Fruit fly (Drosophila melanogaster) whole organism, embryonic: ENCODE measurements around the gene CG11726.
A peak's percentile ranks its signal among the peaks of the same experiment; 100 is the strongest.

ENCODE experiments used
- Antp ChIP-seq: fragments of 200-800 bp; sonication (Bioruptor generic); optimal IDR thresholded peaks from 3 replicates; lab custom pipeline; 2016; ENCODE audit warnings: missing biosample characterization, missing genetic modification characterization
- Asciz ChIP-seq: fragments of 200-800 bp; sonication (Bioruptor generic); optimal IDR thresholded peaks from 2 replicates; lab custom pipeline; 2017; ENCODE audit warnings: missing biosample characterization, mild to moderate bottlenecking, missing genetic modification characterization, missing genetic modification reagents
- CG10959 ChIP-seq: fragments of 200-800 bp; sonication (Bioruptor generic); IDR thresholded peaks from 2 replicates; pipeline ENCODE4 v1.3.6; 2022; ENCODE audit warnings: missing biosample characterization, missing genetic modification characterization
- CG10979 ChIP-seq: fragments of 200-800 bp; sonication (Bioruptor generic); optimal IDR thresholded peaks from 2 replicates; lab custom pipeline; 2018; ENCODE audit warnings: missing biosample characterization, mild to moderate bottlenecking, missing genetic modification characterization, moderate library complexity
- CG11247 ChIP-seq: fragments of 200-800 bp; sonication (Bioruptor generic); IDR thresholded peaks from 2 replicates; pipeline ENCODE4 v1.3.6; 2022; ENCODE audit warnings: missing biosample characterization, missing genetic modification characterization
- CG14667 ChIP-seq: fragments of 200-800 bp; sonication (Bioruptor generic); IDR thresholded peaks from 2 replicates; pipeline ENCODE4 v1.3.6; 2022; ENCODE audit warnings: missing biosample characterization, missing genetic modification characterization
- CG16863 ChIP-seq: fragments of 200-800 bp; sonication (Bioruptor generic); optimal IDR thresholded peaks from 3 replicates; lab custom pipeline; 2016; ENCODE audit warnings: missing biosample characterization, missing genetic modification characterization
- CG17385 ChIP-seq: fragments of 200-800 bp; sonication (Bioruptor generic); optimal IDR thresholded peaks from 3 replicates; lab custom pipeline; 2018; ENCODE audit warnings: missing biosample characterization, mild to moderate bottlenecking, missing genetic modification characterization
- CG3163 ChIP-seq: fragments of 200-800 bp; sonication (Bioruptor generic); optimal IDR thresholded peaks from 3 replicates; lab custom pipeline; 2016; ENCODE audit warnings: missing biosample characterization, missing genetic modification characterization
- CG33213 ChIP-seq: fragments of 200-800 bp; sonication (Bioruptor generic); optimal IDR thresholded peaks from 3 replicates; lab custom pipeline; 2016; ENCODE audit warnings: missing biosample characterization, missing genetic modification characterization
- CG3995 ChIP-seq: fragments of 200-800 bp; sonication (Bioruptor generic); optimal IDR thresholded peaks from 3 replicates; lab custom pipeline; 2016; ENCODE audit warnings: missing biosample characterization, missing genetic modification characterization
- CG7745 ChIP-seq: fragments of 200-800 bp; sonication (Bioruptor generic); optimal IDR thresholded peaks from 2 replicates; lab custom pipeline; 2018; ENCODE audit warnings: missing biosample characterization, mild to moderate bottlenecking, missing genetic modification characterization, moderate library complexity
- CG8281 ChIP-seq: fragments of 200-800 bp; sonication (Bioruptor generic); optimal IDR thresholded peaks from 2 replicates; lab custom pipeline; 2018; ENCODE audit warnings: missing biosample characterization, mild to moderate bottlenecking, missing genetic modification characterization, moderate library complexity
- Dp ChIP-seq: fragments of 200-800 bp; sonication (Bioruptor generic); optimal IDR thresholded peaks from 2 replicates; lab custom pipeline; 2018; ENCODE audit warnings: missing biosample characterization, mild to moderate bottlenecking, missing genetic modification characterization, moderate library complexity
- Elba2 ChIP-seq: fragments of 200-800 bp; sonication (Bioruptor generic); optimal IDR thresholded peaks from 3 replicates; lab custom pipeline; 2016; ENCODE audit warnings: missing biosample characterization, missing genetic modification characterization
- Fer1 ChIP-seq: fragments of 200-800 bp; sonication (Bioruptor generic); optimal IDR thresholded peaks from 2 replicates; lab custom pipeline; 2017; ENCODE audit warnings: missing biosample characterization, mild to moderate bottlenecking, missing genetic modification characterization
- Fer3 ChIP-seq: fragments of 200-800 bp; sonication (Bioruptor generic); optimal IDR thresholded peaks from 2 replicates; lab custom pipeline; 2018; ENCODE audit warnings: missing biosample characterization, mild to moderate bottlenecking, missing genetic modification characterization, moderate library complexity
- H15 ChIP-seq: fragments of 200-800 bp; sonication (Bioruptor generic); IDR thresholded peaks from 3 replicates; pipeline ENCODE4 v1.3.6; 2022; ENCODE audit warnings: missing biosample characterization, missing genetic modification characterization
- HLH4C ChIP-seq: fragments of 200-800 bp; sonication (Bioruptor generic); IDR thresholded peaks from 3 replicates; pipeline ENCODE4 v1.3.6; 2022; ENCODE audit warnings: missing biosample characterization, missing genetic modification characterization; ENCODE audit not compliant: partially characterized antibody
- HLHmδ ChIP-seq: fragments of 200-800 bp; sonication (Bioruptor generic); optimal IDR thresholded peaks from 2 replicates; lab custom pipeline; 2018; ENCODE audit warnings: missing biosample characterization, mild to moderate bottlenecking, missing genetic modification characterization, moderate library complexity
- Hr3 ChIP-seq: fragments of 200-800 bp; sonication (Bioruptor generic); optimal IDR thresholded peaks from 3 replicates; lab custom pipeline; 2016; ENCODE audit warnings: missing biosample characterization, missing genetic modification characterization
- Hr78 ChIP-seq, 2 experiments: fragments of 200-800 bp in 1 of 2; fragments of >200 bp in 1 of 2; sonication (Bioruptor generic) in 1 of 2; optimal IDR thresholded peaks; 2 replicates each; lab custom pipeline; 2017 to 2019; ENCODE audit warnings: missing biosample characterization in 2 of 2, missing genetic modification characterization in 2 of 2, mild to moderate bottlenecking in 1 of 2, moderate library complexity in 1 of 2
- Hsf ChIP-seq: fragments of 200-800 bp; sonication (Bioruptor generic); optimal IDR thresholded peaks from 3 replicates; lab custom pipeline; 2016; ENCODE audit warnings: missing biosample characterization, missing genetic modification characterization
- MBD-R2 ChIP-seq: fragments of 200-800 bp; sonication (Bioruptor generic); IDR thresholded peaks from 2 replicates; pipeline ENCODE4 v1.3.6; 2022; ENCODE audit warnings: missing biosample characterization, missing genetic modification characterization
- NC2β ChIP-seq: fragments of 200-800 bp; sonication (Bioruptor generic); optimal IDR thresholded peaks from 2 replicates; lab custom pipeline; 2016; ENCODE audit warnings: missing biosample characterization, missing genetic modification characterization
- Nf-YA ChIP-seq: fragments of 200-800 bp; sonication (Bioruptor generic); IDR thresholded peaks from 2 replicates; pipeline ENCODE4 v1.3.6; 2022; ENCODE audit warnings: missing biosample characterization, missing genetic modification characterization
- PHDP ChIP-seq: fragments of 200-800 bp; sonication (Bioruptor generic); optimal IDR thresholded peaks from 3 replicates; lab custom pipeline; 2018; ENCODE audit warnings: missing biosample characterization, mild to moderate bottlenecking, missing genetic modification characterization, moderate library complexity
- Pdp1 ChIP-seq, 2 experiments: fragments of 200-800 bp; sonication (Bioruptor generic); optimal IDR thresholded peaks; 3 replicates each; lab custom pipeline; 2016; ENCODE audit warnings: missing biosample characterization in 2 of 2, missing genetic modification characterization in 2 of 2, mild to moderate bottlenecking in 1 of 2, moderate library complexity in 1 of 2
- Xrp1 ChIP-seq: fragments of 200-800 bp; sonication (Bioruptor generic); IDR thresholded peaks from 2 replicates; pipeline ENCODE4 v1.3.6; 2022; ENCODE audit warnings: missing biosample characterization, missing genetic modification characterization
- az2 ChIP-seq: fragments of 200-800 bp; sonication (Bioruptor generic); optimal IDR thresholded peaks from 3 replicates; lab custom pipeline; 2016; ENCODE audit warnings: missing biosample characterization, missing genetic modification characterization
- bbx ChIP-seq: fragments of 200-800 bp; sonication (Bioruptor generic); IDR thresholded peaks from 2 replicates; pipeline ENCODE4 v1.3.6; 2022; ENCODE audit warnings: missing biosample characterization, missing genetic modification characterization; ENCODE audit not compliant: partially characterized antibody
- bsh ChIP-seq, 2 experiments: fragments of 200-800 bp; sonication (Bioruptor generic); optimal IDR thresholded peaks; 2 replicates each; lab custom pipeline; 2017 to 2018; ENCODE audit warnings: mild to moderate bottlenecking in 2 of 2, missing biosample characterization in 2 of 2, missing genetic modification characterization in 2 of 2, moderate library complexity in 1 of 2
- cas ChIP-seq: fragments of 200-800 bp; sonication (Bioruptor generic); IDR thresholded peaks from 2 replicates; pipeline ENCODE4 v1.3.6; 2022; ENCODE audit warnings: missing biosample characterization, missing genetic modification characterization
- chif ChIP-seq, 2 experiments: fragments of 200-800 bp; sonication (Bioruptor generic); optimal IDR thresholded peaks; 3 replicates each; lab custom pipeline; 2016; ENCODE audit warnings: missing biosample characterization in 2 of 2, missing genetic modification characterization in 2 of 2
- corto ChIP-seq: fragments of 200-800 bp; sonication (Bioruptor generic); optimal IDR thresholded peaks from 2 replicates; lab custom pipeline; 2016; ENCODE audit warnings: missing biosample characterization, mild to moderate bottlenecking, missing genetic modification characterization, moderate library complexity
- dan ChIP-seq: fragments of 200-800 bp; sonication (Bioruptor generic); IDR thresholded peaks from 2 replicates; pipeline ENCODE4 v1.3.6; 2022; ENCODE audit warnings: missing biosample characterization, missing genetic modification characterization
- dmrt99B ChIP-seq: fragments of 200-800 bp; sonication (Bioruptor generic); optimal IDR thresholded peaks from 2 replicates; lab custom pipeline; 2018; ENCODE audit warnings: missing biosample characterization, mild to moderate bottlenecking, missing genetic modification characterization, moderate library complexity
- eyg ChIP-seq: fragments of 200-800 bp; sonication (Bioruptor generic); optimal IDR thresholded peaks from 3 replicates; lab custom pipeline; 2016; ENCODE audit warnings: missing biosample characterization, missing genetic modification characterization
- gfzf ChIP-seq: fragments of 200-800 bp; sonication (Bioruptor generic); optimal IDR thresholded peaks from 2 replicates; lab custom pipeline; 2016; ENCODE audit warnings: missing biosample characterization, mild to moderate bottlenecking, missing genetic modification characterization, moderate library complexity
- gsb ChIP-seq: fragments of 200-800 bp; sonication (Bioruptor generic); IDR thresholded peaks from 2 replicates; pipeline ENCODE4 v1.3.6; 2022; ENCODE audit warnings: missing biosample characterization, missing genetic modification characterization
- inv ChIP-seq: fragments of 200-800 bp; sonication (Bioruptor generic); IDR thresholded peaks from 2 replicates; pipeline ENCODE4 v1.3.6; 2022; ENCODE audit warnings: missing biosample characterization, missing genetic modification characterization; ENCODE audit not compliant: partially characterized antibody
- lbe ChIP-seq: fragments of 200-800 bp; sonication (Bioruptor generic); optimal IDR thresholded peaks from 2 replicates; lab custom pipeline; 2016; ENCODE audit warnings: missing biosample characterization, mild to moderate bottlenecking, missing genetic modification characterization
- nom ChIP-seq: fragments of 200-800 bp; sonication (Bioruptor generic); optimal IDR thresholded peaks from 2 replicates; lab custom pipeline; 2017; ENCODE audit warnings: missing biosample characterization, missing genetic modification characterization, mild to moderate bottlenecking, moderate library complexity, missing genetic modification reagents
- sisA ChIP-seq: fragments of 200-800 bp; sonication (Bioruptor generic); IDR thresholded peaks from 2 replicates; pipeline ENCODE4 v1.3.6; 2022; ENCODE audit warnings: missing biosample characterization, missing genetic modification characterization
- slou ChIP-seq: fragments of 200-800 bp; sonication (Bioruptor generic); optimal IDR thresholded peaks from 3 replicates; lab custom pipeline; 2016; ENCODE audit warnings: missing biosample characterization, missing genetic modification characterization
- ssp ChIP-seq: fragments of 200-800 bp; sonication (Bioruptor generic); IDR thresholded peaks from 2 replicates; pipeline ENCODE4 v1.3.6; 2022; ENCODE audit warnings: missing biosample characterization, missing genetic modification characterization
- stwl ChIP-seq: fragments of 200-800 bp; sonication (Bioruptor generic); optimal IDR thresholded peaks from 3 replicates; lab custom pipeline; 2018; ENCODE audit warnings: missing biosample characterization, mild to moderate bottlenecking, missing genetic modification characterization, moderate library complexity
- tio ChIP-seq: fragments of 200-800 bp; sonication (Bioruptor generic); optimal IDR thresholded peaks from 2 replicates; lab custom pipeline; 2017; ENCODE audit warnings: missing biosample characterization, missing genetic modification characterization, inconsistent platforms
- toy ChIP-seq: fragments of 200-800 bp; sonication (Bioruptor generic); IDR thresholded peaks from 2 replicates; pipeline ENCODE4 v1.3.6; 2022; ENCODE audit warnings: missing biosample characterization, missing genetic modification characterization
- zf30C ChIP-seq: fragments of 200-800 bp; sonication (Bioruptor generic); optimal IDR thresholded peaks from 3 replicates; lab custom pipeline; 2018; ENCODE audit warnings: missing biosample characterization, mild to moderate bottlenecking, missing genetic modification characterization

The CG11726 gene

DNA sequence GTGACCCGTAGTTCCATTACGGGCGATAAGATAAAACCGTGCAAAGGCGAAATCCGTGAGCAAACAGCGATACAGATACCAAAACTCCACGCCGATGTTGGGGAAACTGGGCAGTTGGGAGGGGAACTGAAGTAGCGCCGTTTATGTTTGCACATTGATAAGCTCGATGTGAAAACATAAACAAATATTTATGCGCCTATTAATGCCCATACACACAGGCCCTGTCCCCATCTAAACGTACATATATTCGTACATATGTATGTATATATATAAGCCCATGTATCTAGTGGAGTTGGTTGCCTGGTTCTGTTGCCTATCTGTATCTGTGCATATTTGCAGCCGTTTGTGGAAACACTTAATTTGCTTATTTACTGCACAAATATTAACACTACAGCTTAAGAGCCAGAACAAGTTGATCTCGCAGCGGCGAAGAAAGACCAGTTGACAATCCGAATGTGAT lies 40.2 kb upstream of the CG11726 start (continued):
- no peak for TF ChIP-seq bbx
- peak; percentile 58 for TF ChIP-seq CG11247
- no peak for TF ChIP-seq toy (GFP tag; lab: Robert Waterston, UW)
- TF ChIP-seq sisA, result no peak
- no peak for TF ChIP-seq Dp
- TF ChIP-seq Asciz (GFP tag; lab: Kevin White, UChicago), result peak; percentile 85
- peak; percentile 78 for TF ChIP-seq Xrp1
- TF ChIP-seq dmrt99B (tag; lab: Kevin White, UChicago), result peak; percentile 73
- peak; percentile 92 for TF ChIP-seq Fer1 (GFP tag; lab: Kevin White, UChicago)
- TF ChIP-seq CG3995 (GFP tag; lab: Kevin White, UChicago), result no peak
- TF ChIP-seq HLHmδ (GFP tag; lab: Kevin White, UChicago), result no peak
- TF ChIP-seq CG17385 (GFP tag; lab: Kevin White, UChicago), result peak; percentile 58
- peak; percentile 65 for TF ChIP-seq CG10979 (tag; lab: Kevin White, UChicago)
- TF ChIP-seq bsh (GFP tag; optimal IDR thresholded peaks at IDR 0.05; lab: Kevin White, UChicago), result peak; percentile 54 to 62
- no peak for TF ChIP-seq corto
- TF ChIP-seq PHDP, result peak; percentile 86
- peak; percentile 9 for TF ChIP-seq Hsf (GFP tag; lab: Kevin White, UChicago)
- TF ChIP-seq H15, result no peak
- TF ChIP-seq Fer3 (tag; lab: Kevin White, UChicago), result peak; percentile 69
- peak; percentile 56 for TF ChIP-seq CG33213 (GFP tag; lab: Kevin White, UChicago)
- TF ChIP-seq nom (GFP tag; lab: Kevin White, UChicago), result peak; percentile 87
- TF ChIP-seq CG16863, result peak; percentile 48
- TF ChIP-seq Elba2 (GFP tag; lab: Kevin White, UChicago), result no peak
- peak; percentile 66 for TF ChIP-seq CG8281 (tag; lab: Kevin White, UChicago)
- TF ChIP-seq NC2β (GFP tag; lab: Kevin White, UChicago), result peak; percentile 73
- TF ChIP-seq gfzf (GFP tag; lab: Kevin White, UChicago), result no peak
- no peak for TF ChIP-seq ssp (GFP tag; lab: Robert Waterston, UW)
- TF ChIP-seq CG14667 (GFP tag; lab: Robert Waterston, UW), result no peak
- no peak for TF ChIP-seq MBD-R2
- peak; percentile 10; the same call in 1 of the 2 replicates for TF ChIP-seq Nf-YA (GFP tag; lab: Robert Waterston, UW)
- peak; percentile 31 for TF ChIP-seq stwl (tag; lab: Kevin White, UChicago)
- TF ChIP-seq Hr78 (GFP tag; optimal IDR thresholded peaks at IDR 0.05; lab: Kevin White, UChicago), result peak in 1 of 2 experiments; percentile 74
- TF ChIP-seq CG3163, result peak; percentile 24
- TF ChIP-seq Pdp1 (GFP tag; optimal IDR thresholded peaks at IDR 0.05; lab: Kevin White, UChicago), result peak; percentile 25 to 56
- TF ChIP-seq chif (GFP tag; optimal IDR thresholded peaks at IDR 0.05; lab: Kevin White, UChicago), result peak; percentile 53 to 64
- TF ChIP-seq Hr3 (GFP tag; lab: Kevin White, UChicago), result no peak
- TF ChIP-seq dan (GFP tag; lab: Robert Waterston, UW), result no peak
- TF ChIP-seq HLH4C (GFP tag; lab: Robert Waterston, UW), result no peak
- TF ChIP-seq CG10959 (GFP tag; lab: Robert Waterston, UW), result no peak
- TF ChIP-seq CG7745 (tag; lab: Kevin White, UChicago), result peak; percentile 66
- no peak for TF ChIP-seq zf30C (GFP tag; lab: Kevin White, UChicago)
- peak; percentile 66 for TF ChIP-seq slou (GFP tag; lab: Kevin White, UChicago)
- TF ChIP-seq eyg (GFP tag; lab: Kevin White, UChicago), result peak; percentile 26
- peak; percentile 5 for TF ChIP-seq tio (GFP tag; lab: Kevin White, UChicago)
- peak; percentile 31 for TF ChIP-seq lbe (GFP tag; lab: Kevin White, UChicago)
- TF ChIP-seq Antp (GFP tag; lab: Kevin White, UChicago), result no peak
- TF ChIP-seq cas (GFP tag; lab: Robert Waterston, UW), result no peak
- no peak for TF ChIP-seq inv
- TF ChIP-seq gsb (GFP tag; lab: Robert Waterston, UW), result peak; percentile 39; the same call in 1 of the 2 replicates
- no peak for TF ChIP-seq az2 (GFP tag; lab: Kevin White, UChicago)
